Worm (Caenorhabditis elegans): ENCODE results near the gene elf-1.

- TF ChIP-seq unc-62 (GFP tag; optimal IDR thresholded peaks at IDR 0.05) (no peak), lsy-2 (tag; optimal IDR thresholded peaks at IDR 0.05) (peak; percentile 70)
Measured at ce11 chrIII:640198-640803, 48.7 kb upstream of the elf-1 start, which contains the start of the genes tag-266 and tag-267.

Data from whole organism, mixed stage, embryonic.